Worm (Caenorhabditis elegans): ENCODE data around the gene F56C3.10.

ce11 chrX:1426425-1426824, 45.0 kb upstream of the F56C3.10 start, which contains the start of gene F19G12.11:
- no peak for TF ChIP-seq ztf-23 (GFP tag; IDR thresholded peaks at IDR 0.05)
- no peak for TF ChIP-seq ztf-29 (GFP tag; IDR thresholded peaks at IDR 0.05)

Data from whole organism, midembryonic.